Fruit fly (Drosophila melanogaster) whole organism, prepupa: ENCODE data around the gene CG32944.

Source experiments
- CG10631 ChIP-seq: fragments of 200-800 bp; sonication (Bioruptor generic); optimal IDR thresholded peaks from 2 replicates; lab custom pipeline; 2016; ENCODE audit warnings: missing biosample characterization, missing genetic modification characterization
- CG16779 ChIP-seq: fragments of 200-800 bp; sonication (Bioruptor generic); optimal IDR thresholded peaks from 3 replicates; lab custom pipeline; 2017; ENCODE audit warnings: missing biosample characterization, mild to moderate bottlenecking, missing genetic modification characterization
- CG31627 ChIP-seq: fragments of 200-800 bp; sonication (Bioruptor generic); optimal IDR thresholded peaks from 3 replicates; lab custom pipeline; 2016; ENCODE audit warnings: missing biosample characterization, missing genetic modification characterization
- CG34406 ChIP-seq: fragments of 200-800 bp; sonication (Bioruptor generic); optimal IDR thresholded peaks from 3 replicates; lab custom pipeline; 2016; ENCODE audit warnings: missing biosample characterization, missing genetic modification characterization
- CG4318 ChIP-seq: fragments of 200-800 bp; sonication (Bioruptor generic); optimal IDR thresholded peaks from 3 replicates; lab custom pipeline; 2017; ENCODE audit warnings: missing biosample characterization, mild to moderate bottlenecking, missing genetic modification characterization
- CG6163 ChIP-seq: fragments of 200-800 bp; sonication (Bioruptor generic); IDR thresholded peaks from 3 replicates; pipeline ENCODE4 v1.3.6; 2022; ENCODE audit warnings: missing biosample characterization, missing genetic modification characterization
- Smox ChIP-seq: fragments of 200-800 bp; sonication (Bioruptor generic); optimal IDR thresholded peaks from 3 replicates; lab custom pipeline; 2016; ENCODE audit warnings: missing biosample characterization, missing genetic modification characterization
- achi ChIP-seq: fragments of 200-800 bp; sonication (Bioruptor generic); optimal IDR thresholded peaks from 3 replicates; lab custom pipeline; 2016; ENCODE audit warnings: missing biosample characterization, missing genetic modification characterization
- cyc ChIP-seq: fragments of 200-800 bp; sonication (Bioruptor generic); optimal IDR thresholded peaks from 3 replicates; lab custom pipeline; 2016; ENCODE audit warnings: missing biosample characterization, missing genetic modification characterization
- dac ChIP-seq: fragments of 200-800 bp; sonication (Bioruptor generic); optimal IDR thresholded peaks from 2 replicates; lab custom pipeline; 2017; ENCODE audit warnings: missing biosample characterization, mild to moderate bottlenecking, missing genetic modification characterization
- esn ChIP-seq: fragments of 200-800 bp; sonication (Bioruptor generic); optimal IDR thresholded peaks from 2 replicates; lab custom pipeline; 2016; ENCODE audit warnings: missing biosample characterization, mild to moderate bottlenecking, missing genetic modification characterization, moderate library complexity
- fd59A ChIP-seq: fragments of 200-800 bp; sonication (Bioruptor generic); optimal IDR thresholded peaks from 2 replicates; lab custom pipeline; 2017; ENCODE audit warnings: missing biosample characterization, mild to moderate bottlenecking, missing genetic modification characterization, missing genetic modification reagents
- fd85E ChIP-seq: fragments of 200-800 bp; sonication (Bioruptor generic); optimal IDR thresholded peaks from 3 replicates; lab custom pipeline; 2016; ENCODE audit warnings: missing biosample characterization, missing genetic modification characterization

DNA sequence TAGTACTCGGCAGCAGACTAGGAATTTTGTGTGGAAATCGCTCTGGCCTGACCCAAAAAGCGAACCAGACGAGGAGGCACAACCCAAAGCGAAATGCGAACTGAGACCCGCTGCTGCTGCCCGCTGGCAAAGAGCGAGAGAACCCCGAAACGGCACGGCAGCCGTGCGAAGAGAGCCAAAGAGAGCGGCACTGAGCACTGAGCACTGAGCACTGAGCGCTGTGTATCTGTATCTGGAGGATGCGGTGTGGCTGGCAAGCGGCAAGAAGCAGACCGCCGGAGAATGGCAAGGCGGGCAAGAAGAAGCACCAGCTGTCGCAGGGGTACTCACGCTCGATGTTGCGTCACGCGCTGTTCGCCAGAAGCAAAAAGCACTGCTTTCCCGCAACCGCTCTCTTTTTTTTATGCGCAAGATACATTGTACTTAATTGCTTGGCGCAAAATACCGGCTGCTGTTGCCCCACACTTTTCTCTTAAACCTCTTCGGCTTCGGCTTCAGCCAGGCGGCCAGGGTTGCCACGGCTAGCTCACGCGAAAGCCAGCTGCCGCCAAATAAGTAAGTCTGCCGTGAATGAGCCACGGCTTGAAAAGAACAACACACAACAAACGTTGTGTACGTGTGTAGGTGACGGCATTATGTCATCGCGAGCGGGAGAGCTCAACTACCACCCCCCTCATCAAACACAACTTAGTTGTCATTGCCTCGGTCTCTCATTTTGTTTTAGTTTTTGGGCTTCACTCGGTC is 34.0 kb upstream of the CG32944 start:
- TF ChIP-seq fd85E (GFP tag; lab: Kevin White, UChicago) = no peak
- no peak for TF ChIP-seq CG4318 (GFP tag; lab: Kevin White, UChicago)
- TF ChIP-seq dac (GFP tag; lab: Kevin White, UChicago) = no peak
- TF ChIP-seq Smox (GFP tag; lab: Kevin White, UChicago) = no peak
- no peak for TF ChIP-seq fd59A (GFP tag; lab: Kevin White, UChicago)
- peak; percentile 71 for TF ChIP-seq CG16779
- peak; percentile 15 for TF ChIP-seq esn (GFP tag; lab: Kevin White, UChicago)
- no peak for TF ChIP-seq CG34406
- TF ChIP-seq CG31627 (GFP tag; lab: Kevin White, UChicago) = no peak
- TF ChIP-seq CG6163 (GFP tag; lab: Robert Waterston, UW) = peak; percentile 63; the same call in 2 of the 3 replicates
- no peak for TF ChIP-seq cyc (GFP tag; lab: Kevin White, UChicago)
- TF ChIP-seq achi (GFP tag; lab: Kevin White, UChicago) = no peak
- no peak for TF ChIP-seq CG10631 (GFP tag; lab: Kevin White, UChicago)
